Worm (Caenorhabditis elegans) whole organism, midembryonic: Measurements from ENCODE around the gene epg-6.

ENCODE experiments used
- flt-1 ChIP-seq: fragments of 200-800 bp; sonication (Bioruptor generic); IDR thresholded peaks from 2 replicates; pipeline ENCODE4 v1.3.6; 2022; ENCODE audit warnings: missing genetic modification characterization, missing compliant biosample characterization
- ztf-29 ChIP-seq: fragments of 200-800 bp; sonication (Bioruptor generic); IDR thresholded peaks from 2 replicates; pipeline ENCODE4 v1.3.6; 2022; ENCODE audit warnings: missing genetic modification reagents, missing genetic modification characterization, missing compliant biosample characterization

DNA sequence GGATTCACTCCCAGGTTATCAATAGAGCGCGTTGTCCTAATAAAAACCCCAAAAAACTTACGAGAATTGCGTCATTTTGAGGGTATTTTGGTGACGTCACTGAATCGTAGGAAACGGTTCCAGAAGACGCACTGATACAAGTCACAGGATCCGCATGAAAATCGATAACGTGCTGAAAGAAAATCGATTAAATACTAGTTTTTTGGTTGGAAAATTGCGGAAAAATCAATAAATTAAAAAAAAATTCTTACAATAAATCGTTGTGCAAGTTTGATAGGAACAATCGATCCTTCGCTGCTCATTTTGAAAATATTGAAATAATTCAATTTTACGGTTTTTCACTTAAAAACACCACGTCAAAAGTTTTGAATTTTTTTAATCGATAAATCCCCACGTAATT is 3.3 kb upstream of the epg-6 start, which contains the start of gene Y39A1A.2:
- TF ChIP-seq flt-1 (no peak), ztf-29 (GFP tag; lab: Robert Waterston, UW) (no peak)
